Fruit fly (Drosophila melanogaster) whole organism, embryonic: ENCODE results near the gene CG17344.

Source experiments
- CG10462 ChIP-seq: fragments of 200-800 bp; sonication (Bioruptor generic); optimal IDR thresholded peaks from 2 replicates; lab custom pipeline; 2016; ENCODE audit warnings: missing biosample characterization, missing genetic modification characterization
- CG10565 ChIP-seq: fragments of 200-800 bp; sonication (Bioruptor generic); optimal IDR thresholded peaks from 3 replicates; lab custom pipeline; 2016; ENCODE audit warnings: missing biosample characterization, mild to moderate bottlenecking, missing genetic modification characterization
- CG11504 ChIP-seq: fragments of 200-800 bp; sonication (Bioruptor generic); optimal IDR thresholded peaks from 3 replicates; lab custom pipeline; 2019; ENCODE audit warnings: missing biosample characterization, mild to moderate bottlenecking, missing genetic modification characterization, moderate library complexity
- CG11723 ChIP-seq: fragments of 200-800 bp; sonication (Bioruptor generic); optimal IDR thresholded peaks from 2 replicates; lab custom pipeline; 2017; ENCODE audit warnings: missing biosample characterization, mild to moderate bottlenecking, missing genetic modification characterization
- CG14050 ChIP-seq: fragments of 200-800 bp; sonication (Bioruptor generic); IDR thresholded peaks from 3 replicates; pipeline ENCODE4 v1.3.6; 2022; ENCODE audit warnings: missing biosample characterization, missing genetic modification characterization
- CG15011 ChIP-seq: fragments of 200-800 bp; sonication (Bioruptor generic); optimal IDR thresholded peaks from 3 replicates; lab custom pipeline; 2018; ENCODE audit warnings: missing biosample characterization, mild to moderate bottlenecking, missing genetic modification characterization
- CG15269 ChIP-seq: fragments of 200-800 bp; sonication (Bioruptor generic); optimal IDR thresholded peaks from 2 replicates; lab custom pipeline; 2018; ENCODE audit warnings: missing biosample characterization, mild to moderate bottlenecking, missing genetic modification characterization, moderate library complexity
- CG1602 ChIP-seq: fragments of 200-800 bp; sonication (Bioruptor generic); optimal IDR thresholded peaks from 3 replicates; lab custom pipeline; 2016; ENCODE audit warnings: missing biosample characterization, missing genetic modification characterization
- CG2120 ChIP-seq: fragments of 200-800 bp; sonication (Bioruptor generic); optimal IDR thresholded peaks from 3 replicates; lab custom pipeline; 2016; ENCODE audit warnings: missing biosample characterization, missing genetic modification characterization
- CG2199 ChIP-seq: fragments of 200-800 bp; sonication (Bioruptor generic); IDR thresholded peaks from 3 replicates; pipeline ENCODE4 v1.3.6; 2022; ENCODE audit warnings: missing biosample characterization, missing genetic modification characterization
- CG32772 ChIP-seq: fragments of 200-800 bp; sonication (Bioruptor generic); IDR thresholded peaks from 2 replicates; pipeline ENCODE4 v1.3.6; 2022; ENCODE audit warnings: missing biosample characterization, missing genetic modification characterization
- CG34422 ChIP-seq: fragments of 200-800 bp; sonication (Bioruptor generic); IDR thresholded peaks from 3 replicates; pipeline ENCODE4 v1.3.6; 2022; ENCODE audit warnings: missing biosample characterization, missing genetic modification characterization
- CG6791 ChIP-seq: fragments of 200-800 bp; sonication (Bioruptor generic); IDR thresholded peaks from 3 replicates; pipeline ENCODE4 v1.3.6; 2022; ENCODE audit warnings: missing biosample characterization, missing genetic modification characterization; ENCODE audit not compliant: partially characterized antibody
- CG8281 ChIP-seq: fragments of 200-800 bp; sonication (Bioruptor generic); optimal IDR thresholded peaks from 2 replicates; lab custom pipeline; 2018; ENCODE audit warnings: missing biosample characterization, mild to moderate bottlenecking, missing genetic modification characterization, moderate library complexity
- Fer1 ChIP-seq: fragments of 200-800 bp; sonication (Bioruptor generic); optimal IDR thresholded peaks from 2 replicates; lab custom pipeline; 2017; ENCODE audit warnings: missing biosample characterization, mild to moderate bottlenecking, missing genetic modification characterization
- HLHmδ ChIP-seq: fragments of 200-800 bp; sonication (Bioruptor generic); optimal IDR thresholded peaks from 2 replicates; lab custom pipeline; 2018; ENCODE audit warnings: missing biosample characterization, mild to moderate bottlenecking, missing genetic modification characterization, moderate library complexity
- Kr ChIP-seq: fragments of 200-800 bp; sonication (Bioruptor generic); optimal IDR thresholded peaks from 2 replicates; lab custom pipeline; 2017; ENCODE audit warnings: missing biosample characterization, mild to moderate bottlenecking, missing genetic modification characterization
- Optix ChIP-seq: fragments of 200-800 bp; sonication (Bioruptor generic); IDR thresholded peaks from 3 replicates; pipeline ENCODE4 v1.3.6; 2022; ENCODE audit warnings: missing biosample characterization, missing genetic modification characterization
- Rfx ChIP-seq: fragments of 200-800 bp; sonication (Bioruptor generic); IDR thresholded peaks from 2 replicates; pipeline ENCODE4 v1.3.6; 2022; ENCODE audit warnings: missing biosample characterization, missing genetic modification characterization
- Xrp1 ChIP-seq: fragments of 200-800 bp; sonication (Bioruptor generic); IDR thresholded peaks from 2 replicates; pipeline ENCODE4 v1.3.6; 2022; ENCODE audit warnings: missing biosample characterization, missing genetic modification characterization
- abd-A ChIP-seq: fragments of 200-800 bp; sonication (Bioruptor generic); optimal IDR thresholded peaks from 3 replicates; lab custom pipeline; 2019; ENCODE audit warnings: missing biosample characterization, mild to moderate bottlenecking, missing genetic modification characterization, moderate library complexity
- amos ChIP-seq: fragments of 200-800 bp; sonication (Bioruptor generic); IDR thresholded peaks from 2 replicates; pipeline ENCODE4 v1.3.6; 2022; ENCODE audit warnings: missing biosample characterization, missing genetic modification characterization; ENCODE audit not compliant: partially characterized antibody
- ara ChIP-seq: fragments of 200-800 bp; sonication (Bioruptor generic); IDR thresholded peaks from 2 replicates; pipeline ENCODE4 v1.3.6; 2022; ENCODE audit warnings: missing biosample characterization, missing genetic modification characterization
- bigmax ChIP-seq: fragments of 200-800 bp; sonication (Bioruptor generic); optimal IDR thresholded peaks from 2 replicates; lab custom pipeline; 2018; ENCODE audit warnings: missing biosample characterization, mild to moderate bottlenecking, missing genetic modification characterization
- bowl ChIP-seq: fragments of 200-800 bp; sonication (Bioruptor generic); IDR thresholded peaks from 2 replicates; pipeline ENCODE4 v1.3.6; 2022; ENCODE audit warnings: missing biosample characterization, missing genetic modification characterization
- caup ChIP-seq: fragments of 200-800 bp; sonication (Bioruptor generic); optimal IDR thresholded peaks from 3 replicates; lab custom pipeline; 2017; ENCODE audit warnings: missing biosample characterization, mild to moderate bottlenecking, missing genetic modification characterization, moderate library complexity; ENCODE audit not compliant: severe bottlenecking
- cg ChIP-seq: fragments of 200-800 bp; sonication (Bioruptor generic); optimal IDR thresholded peaks from 3 replicates; lab custom pipeline; 2019; ENCODE audit warnings: missing biosample characterization, mild to moderate bottlenecking, missing genetic modification characterization, moderate library complexity
- croc ChIP-seq: fragments of 200-800 bp; sonication (Bioruptor generic); conservative IDR thresholded peaks from 3 replicates; pipeline ENCODE4 v1.3.6; 2022; ENCODE audit warnings: missing biosample characterization, missing genetic modification characterization
- da ChIP-seq: fragments of 200-800 bp; sonication (Bioruptor generic); optimal IDR thresholded peaks from 2 replicates; lab custom pipeline; 2016; ENCODE audit warnings: missing biosample characterization, missing genetic modification characterization
- fd96Cb ChIP-seq: fragments of 200-800 bp; sonication (Bioruptor generic); optimal IDR thresholded peaks from 2 replicates; lab custom pipeline; 2018; ENCODE audit warnings: missing biosample characterization, mild to moderate bottlenecking, missing genetic modification characterization, moderate library complexity
- gcm2 ChIP-seq: fragments of 200-800 bp; sonication (Bioruptor generic); optimal IDR thresholded peaks from 2 replicates; lab custom pipeline; 2016; ENCODE audit warnings: missing biosample characterization, missing genetic modification characterization
- inv ChIP-seq: fragments of 200-800 bp; sonication (Bioruptor generic); IDR thresholded peaks from 2 replicates; pipeline ENCODE4 v1.3.6; 2022; ENCODE audit warnings: missing biosample characterization, missing genetic modification characterization; ENCODE audit not compliant: partially characterized antibody
- luna ChIP-seq: fragments of 200-800 bp; sonication (Bioruptor generic); optimal IDR thresholded peaks from 2 replicates; lab custom pipeline; 2016; ENCODE audit warnings: missing biosample characterization, missing genetic modification characterization
- maf-S ChIP-seq: fragments of 200-800 bp; sonication (Bioruptor generic); optimal IDR thresholded peaks from 2 replicates; lab custom pipeline; 2016; ENCODE audit warnings: missing biosample characterization, missing genetic modification characterization
- otp ChIP-seq: fragments of 200-800 bp; sonication (Bioruptor generic); IDR thresholded peaks from 3 replicates; pipeline ENCODE4, ENCODE4 v1.3.6; 2022; ENCODE audit warnings: missing biosample characterization, missing genetic modification characterization
- peb ChIP-seq: fragments of 200-800 bp; sonication (Bioruptor generic); IDR thresholded peaks from 2 replicates; pipeline ENCODE4 v1.3.6; 2022; ENCODE audit warnings: missing biosample characterization, missing genetic modification characterization
- repo ChIP-seq: fragments of 200-800 bp; sonication (Bioruptor generic); optimal IDR thresholded peaks from 2 replicates; lab custom pipeline; 2016; ENCODE audit warnings: missing biosample characterization, missing genetic modification characterization
- schlank ChIP-seq: fragments of 200-800 bp; sonication (Bioruptor generic); optimal IDR thresholded peaks from 2 replicates; lab custom pipeline; 2018; ENCODE audit warnings: missing biosample characterization, mild to moderate bottlenecking, missing genetic modification characterization
- seq ChIP-seq: fragments of 200-800 bp; sonication (Bioruptor generic); IDR thresholded peaks from 2 replicates; pipeline ENCODE4 v1.3.6; 2022; ENCODE audit warnings: missing biosample characterization, missing genetic modification characterization
- shn ChIP-seq: fragments of 200-800 bp; sonication (Bioruptor generic); optimal IDR thresholded peaks from 3 replicates; lab custom pipeline; 2016; ENCODE audit warnings: missing biosample characterization, missing genetic modification characterization
- unc-4 ChIP-seq: fragments of 200-800 bp; sonication (Bioruptor generic); IDR thresholded peaks from 2 replicates; pipeline ENCODE4 v1.3.6; 2022; ENCODE audit warnings: missing biosample characterization, missing genetic modification characterization; ENCODE audit not compliant: partially characterized antibody

CG17344 gene

dm6 chr2L:19134814-19135523, 33.1 kb downstream of the CG17344 start, which contains the start of gene Polr1D (continued):
- TF ChIP-seq shn (GFP tag; lab: Kevin White, UChicago) = no peak
- TF ChIP-seq CG14050 (GFP tag; lab: Robert Waterston, UW) = 0 out of 3 replicates have a peak, but pooled peaks have one; percentile 12
- TF ChIP-seq repo (GFP tag; lab: Kevin White, UChicago) = no peak
- peak; percentile 2 for TF ChIP-seq CG2120 (GFP tag; lab: Kevin White, UChicago)
- peak; percentile 7 for TF ChIP-seq CG1602 (GFP tag; lab: Kevin White, UChicago)
- TF ChIP-seq bowl (GFP tag; lab: Robert Waterston, UW) = no peak; the same call in 1 of the 2 replicates
- TF ChIP-seq Xrp1 = peak; percentile 55; the same call in 1 of the 2 replicates
- TF ChIP-seq CG32772 (GFP tag; lab: Robert Waterston, UW) = no peak
- TF ChIP-seq luna (GFP tag; lab: Kevin White, UChicago) = no peak
- TF ChIP-seq CG11723 (GFP tag; lab: Kevin White, UChicago) = no peak
- TF ChIP-seq gcm2 (GFP tag; lab: Kevin White, UChicago) = no peak
- TF ChIP-seq CG11504 (tag; lab: Kevin White, UChicago) = peak; percentile 43
- TF ChIP-seq cg (GFP tag; lab: Kevin White, UChicago) = peak; percentile 96
- TF ChIP-seq peb (GFP tag; lab: Robert Waterston, UW) = no peak
- TF ChIP-seq CG34422 (GFP tag; lab: Robert Waterston, UW) = peak; percentile 67; the same call in 1 of the 3 replicates
- no peak for TF ChIP-seq CG10462 (GFP tag; lab: Kevin White, UChicago)
- TF ChIP-seq croc (GFP tag; lab: Robert Waterston, UW) = no peak
- TF ChIP-seq Fer1 = no peak
- no peak for TF ChIP-seq otp
- peak; percentile 10 for TF ChIP-seq da
- no peak for TF ChIP-seq caup
- TF ChIP-seq CG6791 (GFP tag; lab: Robert Waterston, UW) = no peak; the same call in 2 of the 3 replicates
- TF ChIP-seq Rfx (GFP tag; lab: Robert Waterston, UW) = peak; percentile 74
- TF ChIP-seq Kr (GFP tag; lab: Kevin White, UChicago) = peak; percentile 69
- TF ChIP-seq abd-A (tag; lab: Kevin White, UChicago) = peak; percentile 94
- no peak for TF ChIP-seq schlank
- TF ChIP-seq CG2199 (GFP tag; lab: Robert Waterston, UW) = peak; percentile 79; the same call in 1 of the 3 replicates
- no peak for TF ChIP-seq Optix
- TF ChIP-seq HLHmδ (GFP tag; lab: Kevin White, UChicago) = peak; percentile 93
- 0 out of 2 replicates have a peak, but pooled peaks have one; percentile 26 for TF ChIP-seq unc-4 (GFP tag; lab: Robert Waterston, UW)
- no peak for TF ChIP-seq CG10565 (GFP tag; lab: Kevin White, UChicago)
- no peak for TF ChIP-seq bigmax
- no peak for TF ChIP-seq maf-S (GFP tag; lab: Kevin White, UChicago)
- no peak for TF ChIP-seq inv (GFP tag; lab: Robert Waterston, UW)
- peak; percentile 51 for TF ChIP-seq CG15269 (tag; lab: Kevin White, UChicago)
- no peak for TF ChIP-seq CG8281
- no peak for TF ChIP-seq CG15011 (GFP tag; lab: Kevin White, UChicago)
- TF ChIP-seq seq = peak; percentile 62
- TF ChIP-seq fd96Cb (tag; lab: Kevin White, UChicago) = no peak
- peak; percentile 41; the same call in 1 of the 2 replicates for TF ChIP-seq ara (GFP tag; lab: Robert Waterston, UW)
- TF ChIP-seq amos (GFP tag; lab: Robert Waterston, UW) = no peak
